Fruit fly (Drosophila melanogaster) whole organism, wandering third instar larva: Measurements from ENCODE around the gene CG15747.

Experiments used
- Abd-B ChIP-seq: fragments of >200 bp; optimal IDR thresholded peaks from 2 replicates; lab custom pipeline; 2017; ENCODE audit warnings: missing biosample characterization, missing genetic modification characterization
- Dfd ChIP-seq: fragments of >200 bp; optimal IDR thresholded peaks from 2 replicates; lab custom pipeline; 2017; ENCODE audit warnings: missing biosample characterization, missing genetic modification characterization
- Dif ChIP-seq: fragments of 200-275, 200-300 bp; sonication (Bioruptor generic); optimal IDR thresholded peaks from 2 replicates; lab custom pipeline; 2018; ENCODE audit warnings: missing biosample characterization, missing genetic modification characterization; ENCODE audit not compliant: partially characterized antibody
- OdsH ChIP-seq: fragments of 200-800 bp; sonication (Bioruptor generic); optimal IDR thresholded peaks from 2 replicates; lab custom pipeline; 2016; ENCODE audit warnings: missing biosample characterization, mild to moderate bottlenecking, missing genetic modification characterization
- br ChIP-seq: fragments of 200-800 bp; sonication (Bioruptor generic); optimal IDR thresholded peaks from 2 replicates; lab custom pipeline; 2016; ENCODE audit warnings: missing biosample characterization, missing genetic modification characterization
- dl ChIP-seq, 2 experiments: fragments of 175-275, 200-275 bp in 1 of 2; fragments of 200-275 bp in 1 of 2; sonication (Bioruptor generic); optimal IDR thresholded peaks; lab custom pipeline; 2018; ENCODE audit warnings: mild to moderate bottlenecking in 2 of 2, missing biosample characterization in 2 of 2, missing genetic modification characterization in 2 of 2, moderate library complexity in 2 of 2; ENCODE audit not compliant: partially characterized antibody in 2 of 2, insufficient read depth in 1 of 2
- dsf ChIP-seq: sonication (Bioruptor generic); optimal IDR thresholded peaks from 2 replicates; lab custom pipeline; 2016; ENCODE audit warnings: missing biosample characterization, missing genetic modification characterization, borderline replicate concordance
- fru ChIP-seq: fragments of 200-800 bp; sonication (Bioruptor generic); optimal IDR thresholded peaks from 3 replicates; lab custom pipeline; 2016; ENCODE audit warnings: missing biosample characterization, mild to moderate bottlenecking, missing genetic modification characterization
- jim ChIP-seq: fragments of 175-275, 200-325 bp; sonication (Bioruptor generic); optimal IDR thresholded peaks from 2 replicates; lab custom pipeline; 2016; ENCODE audit warnings: missing biosample characterization, mild to moderate bottlenecking, missing genetic modification characterization
- psq ChIP-seq: fragments of 200-800 bp; sonication (Bioruptor generic); optimal IDR thresholded peaks from 3 replicates; lab custom pipeline; 2017; ENCODE audit warnings: missing biosample characterization, mild to moderate bottlenecking, missing genetic modification characterization, moderate library complexity
- sv ChIP-seq: fragments of 200-800 bp; sonication (Bioruptor generic); optimal IDR thresholded peaks from 3 replicates; lab custom pipeline; 2016; ENCODE audit warnings: missing biosample characterization, missing genetic modification characterization
- usp ChIP-seq: fragments of >200 bp; optimal IDR thresholded peaks from 2 replicates; lab custom pipeline; 2017; ENCODE audit warnings: missing biosample characterization, missing genetic modification characterization

- TF ChIP-seq br (GFP tag; lab: Kevin White, UChicago) (no peak), usp (GFP tag; lab: Kevin White, UChicago) (no peak), sv (GFP tag; lab: Kevin White, UChicago) (no peak), psq (GFP tag; lab: Kevin White, UChicago) (no peak), dl (GFP tag; optimal IDR thresholded peaks at IDR 0.05; lab: Kevin White, UChicago; ENCODE audit: insufficient read depth in 1 of 2, partially characterized antibody in 2 of 2) (no peak), OdsH (GFP tag; lab: Kevin White, UChicago) (no peak), dsf (GFP tag; lab: Kevin White, UChicago) (no peak), jim (GFP tag; lab: Kevin White, UChicago) (no peak), Abd-B (GFP tag; lab: Kevin White, UChicago) (no peak), Dif (no peak), Dfd (GFP tag; lab: Kevin White, UChicago) (no peak), fru (GFP tag; lab: Kevin White, UChicago) (no peak)
Observed at dm6 chrX:13370306-13370705, 32.2 kb downstream of the CG15747 start, which contains the start of gene CG1640.
